Worm (Caenorhabditis elegans): ENCODE measurements around the gene C18A3.11.

Gene C18A3.11

DNA sequence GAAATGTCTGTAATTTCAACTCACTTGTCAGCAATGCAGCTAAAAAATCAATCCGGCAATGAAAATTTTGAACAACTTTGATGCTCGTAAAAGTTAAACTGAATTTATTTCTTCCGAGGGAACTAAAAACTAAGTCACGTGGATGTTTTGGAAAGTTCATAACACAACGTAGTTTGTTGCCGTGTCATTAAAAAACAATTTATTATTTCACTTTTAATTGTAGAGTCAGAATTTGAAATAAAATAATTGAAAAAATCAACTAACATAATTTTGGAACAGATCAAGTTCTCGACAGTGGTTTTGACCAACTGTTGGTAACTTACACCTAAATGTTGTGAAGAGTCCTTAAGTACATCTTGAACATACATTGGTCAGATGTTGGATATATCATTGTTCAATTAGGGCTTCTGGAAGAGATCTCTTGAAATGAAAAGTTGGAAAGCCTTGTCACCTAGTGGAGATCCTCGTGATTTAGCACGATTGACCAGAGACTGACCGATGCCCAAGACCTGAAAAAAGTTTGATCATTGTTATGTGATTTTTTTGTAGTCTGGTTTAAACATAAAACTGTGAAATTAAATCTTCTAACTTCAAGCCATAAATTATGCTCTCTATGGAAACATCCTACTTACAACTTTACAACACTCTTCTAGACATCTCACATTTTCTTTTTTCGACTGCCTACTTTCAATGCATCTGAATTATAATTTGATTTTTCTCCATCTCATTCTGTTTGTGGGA is at the start of gene C18A3.11, which contains the start of gene C18A3.7:
C18A3.11 (plus strand) TSS at position 691 of the 741 bp plus-strand sequence.
C18A3.7 (minus strand) TSS at position 101 of the 741 bp plus-strand sequence.
- no peak for TF ChIP-seq snpc-4 (tag; optimal IDR thresholded peaks at IDR 0.05)
- no peak for TF ChIP-seq lin-13 (GFP tag; optimal IDR thresholded peaks at IDR 0.05)
- TF ChIP-seq C34B4.2 (tag; optimal IDR thresholded peaks at IDR 0.05), result no peak
- no peak for TF ChIP-seq nhr-90 (tag; optimal IDR thresholded peaks at IDR 0.05; ENCODE audit: poor library complexity)
- TF ChIP-seq fkh-8 (tag; optimal IDR thresholded peaks at IDR 0.05), result no peak
- TF ChIP-seq nhr-11 (tag; optimal IDR thresholded peaks at IDR 0.05), result no peak
- no peak for TF ChIP-seq elt-3 (tag; optimal IDR thresholded peaks at IDR 0.05)
- TF ChIP-seq ceh-88 (GFP tag; IDR thresholded peaks at IDR 0.05), result no peak
- TF ChIP-seq sptf-1 (tag; optimal IDR thresholded peaks at IDR 0.05), result no peak
- TF ChIP-seq dsc-1 (tag; optimal IDR thresholded peaks at IDR 0.05), result no peak
- TF ChIP-seq pax-3 (tag; optimal IDR thresholded peaks at IDR 0.05), result no peak
- no peak for TF ChIP-seq mep-1 (tag; optimal IDR thresholded peaks at IDR 0.05)
- no peak for TF ChIP-seq ceh-63 (GFP tag; optimal IDR thresholded peaks at IDR 0.05)
- TF ChIP-seq mef-2 (tag; optimal IDR thresholded peaks at IDR 0.05), result no peak
- TF ChIP-seq ztf-11 (tag; optimal IDR thresholded peaks at IDR 0.05), result no peak
- no peak for TF ChIP-seq unc-30 (tag; optimal IDR thresholded peaks at IDR 0.05)
- no peak for TF ChIP-seq tbx-2 (tag; optimal IDR thresholded peaks at IDR 0.05)

DNA sequence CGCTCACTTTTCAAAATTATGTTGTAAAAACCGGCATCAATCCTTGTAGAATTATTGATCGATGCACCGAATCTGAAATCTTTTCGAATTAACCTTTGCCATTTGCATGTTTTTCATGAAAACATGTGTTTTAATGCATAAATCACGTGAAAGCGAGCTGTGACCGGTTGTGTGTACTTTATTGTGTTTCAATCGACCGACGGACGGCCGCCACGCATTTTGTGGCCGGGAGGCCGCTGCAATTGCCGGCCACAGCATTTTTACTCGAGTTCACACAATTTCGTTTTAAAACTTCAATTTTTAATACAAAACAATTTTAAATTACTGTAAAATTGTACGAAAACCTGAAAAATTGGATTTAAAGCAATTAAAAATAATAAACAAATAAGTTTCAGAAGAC is 41.9 kb upstream of the C18A3.11 start, which contains the start of gene C25H3.11:
C25H3.11 (minus strand) TSS at position 82 of the 400 bp plus-strand sequence.
- TF ChIP-seq egl-13 (tag; optimal IDR thresholded peaks at IDR 0.05) (no peak), C34B4.2 (tag; optimal IDR thresholded peaks at IDR 0.05) (no peak), lin-39 (tag; optimal IDR thresholded peaks at IDR 0.05) (no peak), alr-1 (tag; optimal IDR thresholded peaks at IDR 0.05; ENCODE audit: borderline replicate concordance) (no peak), efl-1 (optimal IDR thresholded peaks at IDR 0.05) (peak in 1 of 2 experiments; percentile 3), efl-1 (GFP tag; optimal IDR thresholded peaks at IDR 0.05 in 1 of 2) (peak in 1 of 2 experiments; percentile 4), snu-23 (GFP tag; optimal IDR thresholded peaks at IDR 0.05) (peak; percentile 53), skn-1 (tag; optimal IDR thresholded peaks at IDR 0.05) (no peak), nhr-47 (tag; optimal IDR thresholded peaks at IDR 0.05) (no peak), dsc-1 (tag; optimal IDR thresholded peaks at IDR 0.05) (peak; percentile 9), snpc-4 (tag; optimal IDR thresholded peaks at IDR 0.05) (no peak), C04F5.9 (tag; optimal IDR thresholded peaks at IDR 0.05) (no peak), ceh-88 (GFP tag; IDR thresholded peaks at IDR 0.05) (no peak), lsy-2 (tag; optimal IDR thresholded peaks at IDR 0.05) (peak; percentile 11 to 14), hpl-2 (GFP tag; optimal IDR thresholded peaks at IDR 0.05) (no peak), ceh-63 (GFP tag; optimal IDR thresholded peaks at IDR 0.05) (no peak), ama-1 (optimal IDR thresholded peaks at IDR 0.05) (no peak), pqm-1 (tag; optimal IDR thresholded peaks at IDR 0.05) (no peak), lin-35 (GFP tag; optimal IDR thresholded peaks at IDR 0.05) (peak in 1 of 2 experiments; percentile 40), hlh-4 (tag; optimal IDR thresholded peaks at IDR 0.05) (no peak), rnt-1 (tag; optimal IDR thresholded peaks at IDR 0.05) (peak; percentile 26), hlh-17 (GFP tag; optimal IDR thresholded peaks at IDR 0.05; ENCODE audit: borderline replicate concordance) (no peak), Y116A8C.19 (tag; optimal IDR thresholded peaks at IDR 0.05; ENCODE audit: borderline replicate concordance) (no peak), nhr-84 (tag; optimal IDR thresholded peaks at IDR 0.05) (no peak), dpl-1 (GFP tag; optimal IDR thresholded peaks at IDR 0.05) (peak in 2 of 3 experiments; percentile 9 to 27), tbx-2 (tag; optimal IDR thresholded peaks at IDR 0.05) (no peak), isw-1 (GFP tag; IDR thresholded peaks at IDR 0.05) (no peak), ceh-90 (tag; optimal IDR thresholded peaks at IDR 0.05) (no peak), nhr-11 (tag; optimal IDR thresholded peaks at IDR 0.05) (no peak), fkh-4 (tag; optimal IDR thresholded peaks at IDR 0.05; ENCODE audit: borderline replicate concordance) (no peak), C16A3.4 (tag; optimal IDR thresholded peaks at IDR 0.05) (peak; percentile 24), nhr-237 (tag; optimal IDR thresholded peaks at IDR 0.05) (no peak), mab-9 (GFP tag; IDR thresholded peaks at IDR 0.05) (no peak), lin-14 (GFP tag; optimal IDR thresholded peaks at IDR 0.05) (peak; percentile 56), fkh-8 (tag; optimal IDR thresholded peaks at IDR 0.05) (no peak), ets-5 (GFP tag; IDR thresholded peaks at IDR 0.05) (no peak), egl-27 (tag; optimal IDR thresholded peaks at IDR 0.05) (no peak), sox-4 (tag; optimal IDR thresholded peaks at IDR 0.05) (no peak), irx-1 (tag; optimal IDR thresholded peaks at IDR 0.05) (no peak), nhr-12 (tag; optimal IDR thresholded peaks at IDR 0.05) (no peak), nhr-76 (tag; optimal IDR thresholded peaks at IDR 0.05) (no peak)
